Worm (Caenorhabditis elegans) whole organism, young adult: Measurements from ENCODE around the gene F54D5.2.
A peak's percentile ranks its signal among the peaks of the same experiment; 100 is the strongest.

ENCODE experiments used
- B0035.1 ChIP-seq: sonication (generic microtip); optimal IDR thresholded peaks from 2 replicates; lab custom pipeline; 2016; ENCODE audit warnings: missing genetic modification characterization, mild to moderate bottlenecking, missing compliant biosample characterization, missing genotype, missing genetic modification reagents
- C17E4.6 ChIP-seq: fragments of 200-800 bp; sonication (Bioruptor generic); IDR thresholded peaks from 2 replicates; pipeline ENCODE4 v1.3.6; 2022; ENCODE audit warnings: missing genetic modification reagents, missing genetic modification characterization, missing compliant biosample characterization
- D2030.7 ChIP-seq: fragments of 200-800 bp; sonication (Bioruptor generic); IDR thresholded peaks from 2 replicates; pipeline ENCODE4 v1.3.6; 2022; ENCODE audit warnings: missing genetic modification reagents, missing genetic modification characterization, missing compliant biosample characterization
- F33H1.4 ChIP-seq: fragments of 200-800 bp; sonication (Bioruptor generic); IDR thresholded peaks from 2 replicates; pipeline ENCODE4 v1.3.6; 2022; ENCODE audit warnings: missing genetic modification reagents, missing genetic modification characterization, missing compliant biosample characterization
- F49E8.2 ChIP-seq: sonication (generic microtip); optimal IDR thresholded peaks from 3 replicates; lab custom pipeline; 2017; ENCODE audit warnings: missing genetic modification characterization, mild to moderate bottlenecking, missing compliant biosample characterization, antibody characterized with exemption, moderate library complexity; ENCODE audit not compliant: insufficient read depth
- F52B5.7 ChIP-seq: sonication (generic microtip); optimal IDR thresholded peaks from 2 replicates; lab custom pipeline; 2016; ENCODE audit warnings: mild to moderate bottlenecking, missing genetic modification characterization, missing compliant biosample characterization
- F57A8.1 ChIP-seq: fragments of 200-800 bp; sonication (Bioruptor generic); optimal IDR thresholded peaks from 2 replicates; lab custom pipeline; 2018; ENCODE audit warnings: mild to moderate bottlenecking, missing genetic modification characterization, moderate library complexity, missing compliant biosample characterization
- K12H6.12 ChIP-seq: fragments of 200-800 bp; sonication (Bioruptor generic); optimal IDR thresholded peaks from 2 replicates; lab custom pipeline; 2018; ENCODE audit warnings: mild to moderate bottlenecking, missing genetic modification characterization, missing compliant biosample characterization
- Y53G8AR.9 ChIP-seq: fragments of 200-800 bp; sonication (Bioruptor generic); conservative IDR thresholded peaks from 2 replicates; pipeline ENCODE4 v1.3.6; 2022; ENCODE audit warnings: missing genetic modification reagents, missing genetic modification characterization, missing compliant biosample characterization
- ZK185.1 ChIP-seq: sonication (generic microtip); optimal IDR thresholded peaks from 2 replicates; lab custom pipeline; 2016; ENCODE audit warnings: mild to moderate bottlenecking, missing genetic modification characterization, missing compliant biosample characterization; ENCODE audit not compliant: poor library complexity, severe bottlenecking
- aptf-2 ChIP-seq: fragments of 200-800 bp; sonication (Bioruptor generic); conservative IDR thresholded peaks from 2 replicates; pipeline ENCODE4 v1.3.6; 2022; ENCODE audit warnings: missing genetic modification reagents, missing genetic modification characterization, missing compliant biosample characterization
- atf-7 ChIP-seq: sonication (generic microtip); optimal IDR thresholded peaks from 2 replicates; lab custom pipeline; 2017; ENCODE audit warnings: mild to moderate bottlenecking, missing genetic modification characterization, missing compliant biosample characterization
- athp-1 ChIP-seq: sonication (generic microtip); optimal IDR thresholded peaks from 2 replicates; lab custom pipeline; 2017; ENCODE audit warnings: mild to moderate bottlenecking, missing genetic modification characterization, missing compliant biosample characterization
- attf-6 ChIP-seq: fragments of 200-800 bp; sonication (Bioruptor generic); IDR thresholded peaks from 2 replicates; pipeline ENCODE4 v1.3.6; 2022; ENCODE audit warnings: missing genetic modification reagents, missing genetic modification characterization, missing compliant biosample characterization
- bed-1 ChIP-seq: fragments of 200-800 bp; sonication (Bioruptor generic); IDR thresholded peaks from 2 replicates; pipeline ENCODE4 v1.3.6; 2022; ENCODE audit warnings: missing genetic modification reagents, missing genetic modification characterization, missing compliant biosample characterization
- cebp-1 ChIP-seq, 2 experiments: fragments of 200-800 bp in 1 of 2; sonication (Bioruptor generic) in 1 of 2; sonication (generic microtip) in 1 of 2; IDR thresholded peaks in 1 of 2; optimal IDR thresholded peaks in 1 of 2; 2 replicates each; pipeline versions ENCODE4 v1.3.6 to Lab custom; 2017 to 2022; ENCODE audit warnings: missing compliant biosample characterization in 2 of 2, missing genetic modification characterization in 2 of 2, mild to moderate bottlenecking in 1 of 2, missing genetic modification reagents in 1 of 2, moderate library complexity in 1 of 2
- ceh-40 ChIP-seq: fragments of 200-800 bp; sonication (Bioruptor generic); IDR thresholded peaks from 2 replicates; pipeline ENCODE4 v1.3.6; 2022; ENCODE audit warnings: missing genetic modification characterization, missing compliant biosample characterization
- ceh-58 ChIP-seq: fragments of 200-800 bp; sonication (Bioruptor generic); IDR thresholded peaks from 2 replicates; pipeline ENCODE4 v1.3.6; 2022; ENCODE audit warnings: missing genetic modification characterization, missing compliant biosample characterization
- dpff-1 ChIP-seq: sonication (generic microtip); optimal IDR thresholded peaks from 2 replicates; lab custom pipeline; 2017; ENCODE audit warnings: mild to moderate bottlenecking, missing genetic modification characterization, missing compliant biosample characterization
- dpl-1 ChIP-seq: fragments of 150-350 bp; optimal IDR thresholded peaks from 2 replicates; lab custom pipeline; 2014; ENCODE audit warnings: missing biosample characterization, missing genetic modification reagents, missing genetic modification characterization
- egl-44 ChIP-seq: fragments of 200-800 bp; sonication (Bioruptor generic); IDR thresholded peaks from 2 replicates; pipeline ENCODE4 v1.3.6; 2022; ENCODE audit warnings: missing genetic modification reagents, missing genetic modification characterization, missing compliant biosample characterization
- ets-4 ChIP-seq: fragments of 200-800 bp; sonication (Bioruptor generic); optimal IDR thresholded peaks from 2 replicates; lab custom pipeline; 2018; ENCODE audit warnings: mild to moderate bottlenecking, missing genetic modification characterization, missing compliant biosample characterization
- lag-1 ChIP-seq: fragments of 200-800 bp; sonication (Bioruptor generic); IDR thresholded peaks from 2 replicates; pipeline ENCODE4 v1.3.6; 2022; ENCODE audit warnings: missing genetic modification reagents, missing genetic modification characterization, missing compliant biosample characterization
- lin-40 ChIP-seq: sonication (generic microtip); optimal IDR thresholded peaks from 2 replicates; lab custom pipeline; 2016; ENCODE audit warnings: missing genetic modification characterization, mild to moderate bottlenecking, missing compliant biosample characterization, missing genotype, missing genetic modification reagents
- lir-1 ChIP-seq: fragments of 200-800 bp; sonication (Bioruptor generic); conservative IDR thresholded peaks from 2 replicates; pipeline ENCODE4 v1.3.6; 2022; ENCODE audit warnings: missing genetic modification reagents, missing genetic modification characterization, missing compliant biosample characterization
- lsl-1 ChIP-seq: fragments of 200-800 bp; sonication (Bioruptor generic); optimal IDR thresholded peaks from 2 replicates; lab custom pipeline; 2018; ENCODE audit warnings: mild to moderate bottlenecking, missing genetic modification characterization, moderate library complexity, missing compliant biosample characterization
- madf-10 ChIP-seq: sonication (generic microtip); optimal IDR thresholded peaks from 2 replicates; lab custom pipeline; 2016; ENCODE audit warnings: mild to moderate bottlenecking, missing genetic modification characterization, missing compliant biosample characterization
- madf-3 ChIP-seq: fragments of 200-800 bp; sonication (Bioruptor generic); IDR thresholded peaks from 2 replicates; pipeline ENCODE4 v1.3.6; 2022; ENCODE audit warnings: missing genetic modification reagents, missing genetic modification characterization, missing compliant biosample characterization
- madf-6 ChIP-seq: fragments of 200-800 bp; sonication (Bioruptor generic); IDR thresholded peaks from 2 replicates; pipeline ENCODE4 v1.3.6; 2022; ENCODE audit warnings: missing genetic modification reagents, missing genetic modification characterization, missing compliant biosample characterization
- madf-8 ChIP-seq: fragments of 200-800 bp; sonication (Bioruptor generic); conservative IDR thresholded peaks from 2 replicates; pipeline ENCODE4 v1.3.6; 2022; ENCODE audit warnings: missing genetic modification reagents, missing genetic modification characterization, missing compliant biosample characterization
- mel-28 ChIP-seq: sonication (generic microtip); optimal IDR thresholded peaks from 2 replicates; lab custom pipeline; 2016; ENCODE audit warnings: borderline replicate concordance, mild to moderate bottlenecking, missing genetic modification characterization, missing compliant biosample characterization
- mxl-1 ChIP-seq: sonication (generic microtip); optimal IDR thresholded peaks from 2 replicates; lab custom pipeline; 2016; ENCODE audit warnings: missing genetic modification characterization, missing compliant biosample characterization
- nhr-120 ChIP-seq: fragments of 200-800 bp; sonication (Bioruptor generic); IDR thresholded peaks from 2 replicates; pipeline ENCODE4 v1.3.6; 2022; ENCODE audit warnings: missing genetic modification characterization, missing compliant biosample characterization
- nhr-27 ChIP-seq: fragments of 200-800 bp; sonication (Bioruptor generic); optimal IDR thresholded peaks from 2 replicates; lab custom pipeline; 2018; ENCODE audit warnings: mild to moderate bottlenecking, missing genetic modification characterization, moderate library complexity, missing compliant biosample characterization
- pha-4 ChIP-seq: fragments of 150-350 bp; sonication (generic microtip); optimal IDR thresholded peaks from 2 replicates; lab custom pipeline; 2014; ENCODE audit warnings: missing biosample characterization, missing genetic modification reagents, missing genetic modification characterization
- rcor-1 ChIP-seq: fragments of 200-800 bp; sonication (Bioruptor generic); IDR thresholded peaks from 2 replicates; pipeline ENCODE4 v1.3.6; 2022; ENCODE audit warnings: missing genetic modification reagents, missing genetic modification characterization, missing compliant biosample characterization
- rec-8 ChIP-seq, 2 experiments: sonication (generic microtip); optimal IDR thresholded peaks; 2 replicates each; lab custom pipeline; 2016; ENCODE audit warnings: mild to moderate bottlenecking in 2 of 2, missing genetic modification characterization in 2 of 2, missing genetic modification reagents in 2 of 2, missing genotype in 2 of 2, missing biosample characterization in 1 of 2, missing compliant biosample characterization in 1 of 2, moderate library complexity in 1 of 2
- somi-1 ChIP-seq: fragments of 200-800 bp; sonication (Bioruptor generic); optimal IDR thresholded peaks from 2 replicates; lab custom pipeline; 2018; ENCODE audit warnings: mild to moderate bottlenecking, missing genetic modification characterization, missing compliant biosample characterization
- tlf-1 ChIP-seq: fragments of 200-800 bp; sonication (Bioruptor generic); optimal IDR thresholded peaks from 2 replicates; lab custom pipeline; 2018; ENCODE audit warnings: mild to moderate bottlenecking, missing genetic modification characterization, missing compliant biosample characterization
- xnd-1 ChIP-seq: sonication (generic microtip); optimal IDR thresholded peaks from 2 replicates; lab custom pipeline; 2016; ENCODE audit warnings: missing genotype, missing genetic modification reagents, missing genetic modification characterization, missing compliant biosample characterization
- ztf-18 ChIP-seq: sonication (generic microtip); optimal IDR thresholded peaks from 2 replicates; lab custom pipeline; 2016; ENCODE audit warnings: missing genotype, mild to moderate bottlenecking, missing genetic modification characterization, missing compliant biosample characterization
- ztf-3 ChIP-seq: fragments of 200-800 bp; sonication (Bioruptor generic); optimal IDR thresholded peaks from 2 replicates; lab custom pipeline; 2018; ENCODE audit warnings: mild to moderate bottlenecking, missing genetic modification characterization, missing compliant biosample characterization

F54D5.2 gene

DNA sequence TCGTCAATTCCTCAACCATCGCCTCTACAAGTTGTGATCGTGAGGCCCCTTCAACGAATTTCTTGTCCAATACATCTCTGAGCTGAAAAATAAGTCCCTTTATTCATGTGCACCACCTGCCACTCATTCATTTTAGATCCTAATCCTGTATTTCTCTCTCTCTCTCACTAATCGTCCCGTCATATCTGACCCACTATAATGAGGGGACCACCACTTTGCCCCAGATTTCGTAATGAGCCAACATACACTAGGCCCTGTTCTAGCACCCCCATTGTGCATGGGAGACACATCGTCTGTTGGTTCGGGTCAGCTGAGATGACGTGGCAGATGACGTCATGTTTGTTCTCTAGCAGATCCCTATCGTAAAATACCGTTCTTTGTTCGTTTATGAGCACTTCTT lies 37.6 kb upstream of the F54D5.2 start:
- no peak for TF ChIP-seq ztf-3
- TF ChIP-seq cebp-1 (GFP tag; IDR thresholded peaks at IDR 0.05; lab: Robert Waterston, UW), result no peak
- peak; percentile 40 for TF ChIP-seq cebp-1 (tag; optimal IDR thresholded peaks at IDR 0.05; lab: Kevin White, UChicago)
- TF ChIP-seq atf-7 (tag; lab: Kevin White, UChicago), result no peak
- 0 out of 2 replicates have a peak, but pooled peaks have one; percentile 52 for TF ChIP-seq lag-1 (GFP tag; lab: Robert Waterston, UW)
- TF ChIP-seq aptf-2, result 0 out of 2 replicates have a peak, but pooled peaks have one; percentile 21
- TF ChIP-seq, all 124 proteins: peak for 3

DNA sequence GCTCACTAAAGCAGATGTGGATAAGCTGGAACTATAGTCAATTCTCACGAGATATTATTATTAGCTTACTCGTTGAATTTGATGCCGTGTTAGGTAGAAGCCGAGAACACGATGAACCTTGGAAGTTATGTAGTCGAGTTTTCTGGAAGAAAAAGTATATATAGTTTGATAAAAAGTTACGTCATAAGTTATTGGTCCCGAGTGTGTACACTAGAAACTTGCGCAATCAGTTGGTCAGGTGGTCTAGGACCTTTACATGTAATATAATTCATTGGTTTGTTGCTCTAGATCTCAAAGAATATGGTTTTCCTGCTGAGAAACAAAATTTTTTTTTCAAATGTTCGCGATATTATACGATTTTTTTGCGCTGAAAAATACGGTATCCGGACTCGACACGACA lies 37.1 kb upstream of the F54D5.2 start:
- TF ChIP-seq F49E8.2 (tag; lab: Kevin White, UChicago) (no peak), ets-4 (GFP tag; lab: Kevin White, UChicago) (no peak), F57A8.1 (no peak), madf-10 (tag; lab: Kevin White, UChicago) (no peak), nhr-120 (no peak)

- 0 out of 2 replicates have a peak, but pooled peaks have one; percentile 28 for TF ChIP-seq D2030.7
- TF ChIP-seq aptf-2, result no peak
- TF ChIP-seq madf-6 (GFP tag; lab: Robert Waterston, UW), result peak; percentile 92
- TF ChIP-seq mxl-1 (tag; lab: Kevin White, UChicago), result no peak
- TF ChIP-seq somi-1 (GFP tag; lab: Kevin White, UChicago), result no peak
- peak; percentile 81 for TF ChIP-seq lsl-1 (GFP tag; lab: Kevin White, UChicago)
- no peak for TF ChIP-seq lin-40
- no peak for TF ChIP-seq nhr-120
- TF ChIP-seq dpff-1 (tag; lab: Kevin White, UChicago), result no peak
- TF ChIP-seq xnd-1, result peak; percentile 72
- no peak for TF ChIP-seq athp-1 (tag; lab: Kevin White, UChicago)
- TF ChIP-seq ceh-40 (GFP tag; lab: Robert Waterston, UW), result no peak
- TF ChIP-seq F33H1.4 (GFP tag; lab: Robert Waterston, UW), result peak; percentile 31; the same call in 1 of the 2 replicates
- peak; percentile 93 for TF ChIP-seq madf-8 (GFP tag; lab: Robert Waterston, UW)
Observed at ce11 chrII:11536505-11536904, 36.5 kb upstream of the F54D5.2 start.

DNA sequence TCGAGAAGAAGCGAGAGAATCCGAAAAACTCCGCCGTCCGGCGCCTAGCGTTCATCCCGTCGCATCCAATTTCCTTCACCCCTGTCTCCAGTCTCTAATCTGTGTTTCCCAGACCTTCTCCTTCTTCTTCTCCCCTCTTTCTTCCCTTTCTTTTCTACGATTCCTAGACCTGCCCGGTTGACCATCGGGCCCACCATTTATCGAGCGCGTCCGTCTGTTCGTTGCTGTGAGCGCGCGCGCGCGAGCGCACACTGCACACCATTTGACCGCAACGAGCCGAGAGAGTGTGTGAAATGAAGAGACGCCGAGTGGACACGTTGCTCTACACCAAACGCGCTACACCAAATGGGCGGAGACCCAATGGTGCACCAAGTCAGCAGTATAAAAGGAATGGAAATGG lies 35.9 kb upstream of the F54D5.2 start:
- TF ChIP-seq bed-1, result no peak
- TF ChIP-seq rec-8 (tag; optimal IDR thresholded peaks at IDR 0.05; lab: Kevin White, UChicago), result no peak
- TF ChIP-seq Y53G8AR.9, result 0 out of 2 replicates have a peak, but pooled peaks have one; percentile 68
- TF ChIP-seq somi-1 (GFP tag; lab: Kevin White, UChicago), result no peak
- TF ChIP-seq pha-4, result no peak
- 0 out of 2 replicates have a peak, but pooled peaks have one; percentile 20 for TF ChIP-seq ceh-58 (GFP tag; lab: Robert Waterston, UW)
- TF ChIP-seq lsl-1 (GFP tag; lab: Kevin White, UChicago), result peak; percentile 80
- no peak for TF ChIP-seq mel-28 (tag; lab: Kevin White, UChicago)
- TF ChIP-seq D2030.7, result peak; percentile 95
- TF ChIP-seq egl-44 (GFP tag; lab: Robert Waterston, UW), result no peak
- peak; percentile 88 for TF ChIP-seq dpl-1 (GFP tag; lab: Kevin White, UChicago)
- peak; percentile 81 for TF ChIP-seq tlf-1 (GFP tag; lab: Kevin White, UChicago)
- no peak for TF ChIP-seq K12H6.12 (tag; lab: Kevin White, UChicago)
- TF ChIP-seq attf-6 (GFP tag; lab: Robert Waterston, UW), result 0 out of 2 replicates have a peak, but pooled peaks have one; percentile 54
- peak; percentile 79; the same call in 1 of the 2 replicates for TF ChIP-seq lir-1 (GFP tag; lab: Robert Waterston, UW)
- TF ChIP-seq xnd-1, result peak; percentile 95
- no peak for TF ChIP-seq ZK185.1
- peak; percentile 2 for TF ChIP-seq ztf-18 (tag; lab: Kevin White, UChicago)
- TF ChIP-seq rcor-1 (GFP tag; lab: Robert Waterston, UW), result peak; percentile 47; the same call in 1 of the 2 replicates
- no peak for TF ChIP-seq nhr-27 (tag; lab: Kevin White, UChicago)
- TF ChIP-seq F52B5.7 (tag; lab: Kevin White, UChicago), result no peak
- TF ChIP-seq madf-3 (GFP tag; lab: Robert Waterston, UW), result peak; percentile 92
- TF ChIP-seq C17E4.6 (GFP tag; lab: Robert Waterston, UW), result peak; percentile 78
- no peak for TF ChIP-seq B0035.1
